Worm (Caenorhabditis elegans) whole organism, early embryonic: Measurements from ENCODE around the gene atln-1.
"Not testable (repeated sequence)": the region's sequence is repeated elsewhere in the genome, so short reads cannot be mapped to it uniquely, and the experiment has no call there.

Experiments used
- B0310.2 ChIP-seq: sonication (generic microtip); optimal IDR thresholded peaks from 2 replicates; lab custom pipeline; 2016; ENCODE audit warnings: mild to moderate bottlenecking, missing genetic modification characterization, missing compliant biosample characterization
- ama-1 ChIP-seq: fragments of 150-350 bp; optimal IDR thresholded peaks from 2 replicates; lab custom pipeline; 2014
- tbx-37 ChIP-seq: fragments of 200-800 bp; sonication (Bioruptor generic); conservative IDR thresholded peaks from 2 replicates; pipeline ENCODE4 v1.3.6; 2022; ENCODE audit warnings: missing genetic modification reagents, missing genetic modification characterization, missing compliant biosample characterization

- TF ChIP-seq B0310.2 (tag; lab: Kevin White, UChicago); tbx-37 (GFP tag; lab: Robert Waterston, UW); ama-1 (lab: Kevin White, UChicago): not testable (repeated sequence)
Observed at ce11 chrIV:2756073-2756472, 32.4 kb upstream of the atln-1 start.
